Worm (Caenorhabditis elegans): ENCODE measurements around the gene tbc-18.

Gene tbc-18

DNA sequence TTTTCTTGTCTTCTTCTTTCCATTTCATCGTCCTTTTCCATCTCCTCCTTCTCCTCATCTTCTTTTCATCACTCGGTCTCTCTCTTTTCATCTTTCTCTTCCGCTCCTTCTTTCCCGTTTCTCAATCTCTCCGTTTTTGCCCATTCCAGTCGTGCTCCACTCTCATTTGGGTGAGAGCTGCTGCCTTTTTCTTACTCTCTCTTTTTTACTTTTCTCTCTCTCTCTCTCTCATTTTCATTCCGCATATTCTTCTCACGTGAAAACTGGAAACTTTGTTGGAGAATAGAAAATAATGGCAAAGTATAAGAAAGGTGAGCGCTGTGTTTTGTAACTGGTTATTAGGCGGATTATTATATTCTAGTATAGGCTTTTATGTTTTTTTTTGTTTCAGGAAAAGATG, at the start of gene tbc-18:
Gene tbc-18 (plus strand): TSS at position 246 of the 400 bp plus-strand sequence.
- TF ChIP-seq nhr-232 (tag; optimal IDR thresholded peaks at IDR 0.05) (no peak), nfya-1 (tag; optimal IDR thresholded peaks at IDR 0.05) (peak; percentile 58), unc-42 (tag; optimal IDR thresholded peaks at IDR 0.05) (peak; percentile 73), ceh-31 (tag; optimal IDR thresholded peaks at IDR 0.05) (peak; percentile 66), ceh-18 (tag; optimal IDR thresholded peaks at IDR 0.05) (peak; percentile 41), tbx-2 (tag; optimal IDR thresholded peaks at IDR 0.05) (peak; percentile 37)

DNA sequence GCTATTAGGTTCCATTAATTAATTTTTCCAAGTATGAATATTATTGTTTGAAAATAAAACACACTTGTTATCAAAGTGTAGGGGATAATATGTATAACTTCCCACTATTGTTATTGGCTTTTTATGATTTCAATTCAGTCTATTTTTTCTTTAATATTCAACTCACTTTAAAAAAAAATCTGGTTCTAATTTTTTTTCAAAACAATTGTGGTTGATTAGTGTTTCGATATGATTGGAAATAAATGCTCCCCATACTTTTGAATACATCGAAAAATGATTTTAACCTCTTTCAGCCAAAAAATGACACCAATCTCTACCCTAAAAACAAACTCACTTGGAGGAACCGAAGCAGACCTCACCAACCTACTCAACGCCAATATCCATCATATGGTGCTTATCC, 38.0 kb upstream of the tbc-18 start, which contains the start of gene F55E10.2:
Gene F55E10.2 (plus strand): TSS at position 301 of the 400 bp plus-strand sequence.
- TF ChIP-seq eyg-1 (tag; optimal IDR thresholded peaks at IDR 0.05) (no peak), syd-9 (tag; optimal IDR thresholded peaks at IDR 0.05) (no peak), tbx-7 (tag; optimal IDR thresholded peaks at IDR 0.05) (no peak), sox-2 (GFP tag; IDR thresholded peaks at IDR 0.05) (no peak)

DNA sequence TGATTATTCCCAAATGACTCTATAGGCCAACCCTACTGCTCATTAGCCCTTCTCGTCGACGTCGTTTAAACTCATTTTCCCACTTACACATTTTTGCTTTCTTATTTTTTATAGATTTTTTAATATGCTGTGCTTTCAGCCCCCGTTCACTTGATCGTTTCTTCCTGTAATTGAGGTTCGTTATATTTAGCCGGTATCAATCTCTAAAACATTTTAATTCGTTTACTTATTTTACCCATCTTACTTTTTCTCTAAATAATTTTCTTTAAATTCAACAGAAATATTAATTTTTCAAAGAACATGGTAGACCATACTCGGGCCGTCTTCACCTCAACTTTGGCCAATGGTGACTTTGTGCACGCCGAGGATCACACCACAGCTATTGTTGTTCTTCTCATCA, 36.7 kb upstream of the tbc-18 start, which contains the start of gene F55E10.1:
Gene F55E10.1 (plus strand): TSS at position 301 of the 400 bp plus-strand sequence.
- TF ChIP-seq elt-4 (tag; optimal IDR thresholded peaks at IDR 0.05): no peak
- TF ChIP-seq unc-3 (GFP tag; conservative IDR thresholded peaks at IDR 0.05): no peak
- no peak for TF ChIP-seq unc-3 (tag; optimal IDR thresholded peaks at IDR 0.05)
- no peak for TF ChIP-seq tbx-7 (tag; optimal IDR thresholded peaks at IDR 0.05)
- TF ChIP-seq ceh-24 (tag; optimal IDR thresholded peaks at IDR 0.05): no peak
- no peak for TF ChIP-seq nhr-11 (tag; optimal IDR thresholded peaks at IDR 0.05)
- no peak for TF ChIP-seq npax-4 (tag; optimal IDR thresholded peaks at IDR 0.05)

DNA sequence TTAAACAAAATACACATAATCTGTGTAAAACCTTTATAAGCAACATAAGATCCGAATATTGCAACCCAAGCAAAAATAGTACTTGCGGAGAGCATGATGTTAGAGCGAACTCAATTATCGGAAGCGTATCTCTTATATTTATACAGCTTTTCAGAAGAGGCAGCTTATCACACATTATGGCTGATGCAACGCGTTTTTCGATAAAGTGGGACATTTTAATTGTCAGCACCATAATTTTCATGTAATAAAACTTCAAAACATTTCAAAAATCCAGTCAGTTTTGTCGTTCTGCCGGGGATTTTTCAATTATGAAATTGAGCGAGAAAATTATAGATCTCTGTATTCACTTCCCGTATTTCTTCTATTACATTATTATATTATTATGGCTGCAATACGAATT, 32.1 kb upstream of the tbc-18 start, which contains the start of gene drd-5:
Gene drd-5 (minus strand): TSS at position 101 of the 400 bp plus-strand sequence.
- TF ChIP-seq eyg-1 (tag; optimal IDR thresholded peaks at IDR 0.05) (no peak), nfya-1 (tag; optimal IDR thresholded peaks at IDR 0.05) (no peak), ceh-45 (GFP tag; IDR thresholded peaks at IDR 0.05) (no peak), hlh-15 (tag; optimal IDR thresholded peaks at IDR 0.05) (no peak)

DNA sequence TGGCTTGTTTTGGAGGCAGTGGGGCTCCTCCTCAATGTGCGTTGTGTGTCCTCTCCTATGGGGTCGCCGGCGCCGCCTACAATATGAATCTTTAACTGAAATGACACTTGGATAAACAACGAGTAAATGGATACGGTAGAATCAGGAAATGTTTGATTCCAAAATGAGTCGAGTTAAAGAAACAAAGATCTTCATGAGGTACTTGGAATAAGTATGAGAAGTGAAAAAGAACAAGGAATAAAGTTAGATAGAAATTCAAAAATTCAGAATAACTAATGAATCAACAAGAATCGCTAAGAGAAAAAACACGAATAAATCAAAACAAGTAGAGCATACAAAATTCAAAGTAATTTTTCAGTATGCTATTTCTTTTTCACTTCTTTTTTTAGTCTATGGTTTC, 27.4 kb upstream of the tbc-18 start, which contains the start of gene npr-28:
Gene npr-28 (minus strand): TSS at position 101 of the 400 bp plus-strand sequence.
- TF ChIP-seq odd-2 (tag; optimal IDR thresholded peaks at IDR 0.05) (no peak), ets-4 (tag; optimal IDR thresholded peaks at IDR 0.05) (no peak), mec-3 (tag; optimal IDR thresholded peaks at IDR 0.05; ENCODE audit: borderline replicate concordance) (no peak), Y22D7AL.16 (tag; optimal IDR thresholded peaks at IDR 0.05) (no peak), sdc-2 (tag; optimal IDR thresholded peaks at IDR 0.05) (no peak), ceh-6 (GFP tag; optimal IDR thresholded peaks at IDR 0.05) (no peak), dmd-4 (tag; optimal IDR thresholded peaks at IDR 0.05; ENCODE audit: borderline replicate concordance) (no peak), unc-42 (tag; optimal IDR thresholded peaks at IDR 0.05) (no peak), nfya-1 (tag; optimal IDR thresholded peaks at IDR 0.05) (no peak), ama-1 (optimal IDR thresholded peaks at IDR 0.05) (no peak), ceh-24 (tag; optimal IDR thresholded peaks at IDR 0.05) (no peak), K02D7.2 (tag; optimal IDR thresholded peaks at IDR 0.05) (no peak), nhr-232 (tag; optimal IDR thresholded peaks at IDR 0.05) (no peak), fax-1 (tag; optimal IDR thresholded peaks at IDR 0.05) (no peak), lin-11 (tag; optimal IDR thresholded peaks at IDR 0.05) (no peak), lim-6 (tag; optimal IDR thresholded peaks at IDR 0.05) (no peak), sox-2 (GFP tag; IDR thresholded peaks at IDR 0.05) (no peak), F13H6.1 (tag; optimal IDR thresholded peaks at IDR 0.05) (no peak), tbx-7 (tag; optimal IDR thresholded peaks at IDR 0.05) (no peak)

DNA sequence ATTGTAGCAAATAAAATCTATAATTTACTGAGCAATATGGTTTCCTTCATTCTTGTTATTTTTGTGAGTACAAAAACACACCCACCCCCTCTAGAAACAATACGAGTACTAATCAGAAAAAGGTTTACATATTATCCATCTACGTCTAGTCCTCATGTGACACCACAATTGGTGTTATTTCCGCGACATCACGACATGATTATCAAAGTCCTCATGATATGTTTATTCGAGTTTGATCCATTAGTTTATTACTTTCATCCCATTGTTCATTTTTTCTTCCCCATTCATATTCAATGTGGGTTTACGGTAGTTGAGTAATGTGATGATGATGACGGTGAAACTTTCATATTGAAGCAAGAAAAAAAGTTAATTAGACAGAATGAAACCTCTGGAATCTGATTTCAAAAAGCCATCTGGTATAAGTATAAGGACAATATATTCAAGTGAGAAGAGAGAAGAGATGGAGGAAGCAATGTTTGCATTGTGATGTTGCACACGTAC, 24.0 kb upstream of the tbc-18 start:
- no peak for TF ChIP-seq pax-1 (tag; optimal IDR thresholded peaks at IDR 0.05)
- TF ChIP-seq lin-11 (tag; optimal IDR thresholded peaks at IDR 0.05): no peak
- TF ChIP-seq zip-5 (tag; optimal IDR thresholded peaks at IDR 0.05): no peak
- no peak for TF ChIP-seq ref-2 (tag; optimal IDR thresholded peaks at IDR 0.05)
- TF ChIP-seq hlh-6 (tag; optimal IDR thresholded peaks at IDR 0.05): no peak
- TF ChIP-seq pat-9 (tag; optimal IDR thresholded peaks at IDR 0.05): no peak
- TF ChIP-seq T23F11.4 (GFP tag; optimal IDR thresholded peaks at IDR 0.05): no peak
